Worm (Caenorhabditis elegans) whole organism, early embryonic: Measurements from ENCODE around the gene tbx-36.

Experiments
- ama-1 ChIP-seq: fragments of 150-350 bp; optimal IDR thresholded peaks from 2 replicates; lab custom pipeline; 2014
- tbx-37 ChIP-seq: fragments of 200-800 bp; sonication (Bioruptor generic); conservative IDR thresholded peaks from 2 replicates; pipeline ENCODE4 v1.3.6; 2022; ENCODE audit warnings: missing genetic modification reagents, missing genetic modification characterization, missing compliant biosample characterization

DNA sequence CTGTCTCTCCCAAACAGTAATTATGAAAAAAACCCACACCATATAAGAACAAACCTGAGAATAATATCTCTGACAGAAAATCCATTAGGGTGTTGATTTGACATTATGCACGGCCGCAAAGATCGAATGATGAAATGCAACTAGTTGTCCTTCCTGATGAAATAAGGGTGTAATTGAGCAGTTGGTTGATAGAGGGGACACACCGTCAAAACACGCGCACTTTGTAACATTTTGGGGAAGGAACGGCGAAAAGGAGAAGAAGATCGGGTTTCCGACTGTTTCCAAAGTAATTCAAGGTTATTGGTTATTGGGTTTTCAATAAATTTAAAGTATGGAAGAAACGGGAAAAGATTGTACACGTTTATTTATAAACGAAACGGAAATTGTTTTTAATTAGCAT, 28.4 kb upstream of the tbx-36 start, which contains the start of gene ZK822.1:
- TF ChIP-seq tbx-37 (GFP tag; lab: Robert Waterston, UW): no peak
- no peak for TF ChIP-seq ama-1 (lab: Kevin White, UChicago)
